Worm (Caenorhabditis elegans): ENCODE results near the gene vav-1.
"Not testable (repeated sequence)": the region's sequence is repeated elsewhere in the genome, so short reads cannot be mapped to it uniquely, and the experiment has no call there.

vav-1 gene

DNA sequence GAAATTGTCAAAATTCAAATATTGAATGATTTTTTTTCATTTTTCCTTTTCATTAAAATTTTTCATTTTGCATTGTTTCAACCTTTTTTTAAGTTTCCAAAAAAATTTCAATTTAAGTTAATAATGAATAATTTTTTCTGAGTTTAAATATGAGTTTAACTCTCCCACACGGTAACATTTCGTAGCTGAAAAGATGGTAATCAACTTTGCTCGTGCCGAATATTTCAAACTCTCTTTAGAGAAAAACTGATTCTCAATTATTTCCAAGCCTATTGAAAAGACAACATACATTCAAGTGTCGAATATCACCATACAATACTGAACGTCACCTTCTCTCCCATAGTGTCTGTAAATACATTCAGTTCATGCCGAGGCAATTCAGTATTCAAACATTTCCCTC is 23.0 kb downstream of the vav-1 start:
- TF ChIP-seq unc-62 (GFP tag; optimal IDR thresholded peaks at IDR 0.05 in 1 of 2) (peak in 1 of 2 experiments; percentile 99), unc-62 (tag; optimal IDR thresholded peaks at IDR 0.05) (no peak), lin-39 (tag; optimal IDR thresholded peaks at IDR 0.05) (no peak)

DNA sequence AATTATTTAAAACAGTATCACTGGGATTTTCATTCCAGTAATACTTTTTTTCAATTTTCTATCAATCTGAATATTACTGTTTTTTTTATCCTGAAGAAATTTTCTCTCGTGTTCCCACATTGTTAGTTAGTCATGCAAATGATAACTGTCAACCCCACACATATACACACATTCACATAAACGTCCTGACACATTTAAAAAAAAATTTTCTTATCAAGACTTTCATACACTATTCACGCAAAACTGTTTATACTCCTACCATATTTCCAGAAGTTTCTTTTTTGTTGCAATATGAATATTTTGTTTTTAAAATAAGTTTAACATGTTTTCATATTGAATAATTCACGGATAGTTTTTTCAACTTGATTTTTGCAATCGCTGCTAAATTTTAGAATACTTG is 23.4 kb downstream of the vav-1 start:
- TF ChIP-seq jun-1 (tag; optimal IDR thresholded peaks at IDR 0.05) (no peak), lim-7 (GFP tag; IDR thresholded peaks at IDR 0.05) (no peak), Y75B8A.6 (GFP tag; IDR thresholded peaks at IDR 0.05) (no peak), hlh-30 (tag; optimal IDR thresholded peaks at IDR 0.05; ENCODE audit: insufficient read depth) (peak; percentile 21), nhr-11 (tag; optimal IDR thresholded peaks at IDR 0.05) (no peak), zfp-2 (tag; optimal IDR thresholded peaks at IDR 0.05) (no peak), dve-1 (tag; optimal IDR thresholded peaks at IDR 0.05; ENCODE audit: insufficient read depth) (peak; percentile 48), pqm-1 (tag; optimal IDR thresholded peaks at IDR 0.05) (peak; percentile 57), daf-16 (GFP tag; optimal IDR thresholded peaks at IDR 0.05) (no peak), daf-16 (tag; optimal IDR thresholded peaks at IDR 0.05) (peak; percentile 83), ceh-32 (tag; optimal IDR thresholded peaks at IDR 0.05; ENCODE audit: poor library complexity) (no peak), hlh-11 (tag; optimal IDR thresholded peaks at IDR 0.05) (peak; percentile 1), ceh-44 (GFP tag; IDR thresholded peaks at IDR 0.05) (no peak)

DNA sequence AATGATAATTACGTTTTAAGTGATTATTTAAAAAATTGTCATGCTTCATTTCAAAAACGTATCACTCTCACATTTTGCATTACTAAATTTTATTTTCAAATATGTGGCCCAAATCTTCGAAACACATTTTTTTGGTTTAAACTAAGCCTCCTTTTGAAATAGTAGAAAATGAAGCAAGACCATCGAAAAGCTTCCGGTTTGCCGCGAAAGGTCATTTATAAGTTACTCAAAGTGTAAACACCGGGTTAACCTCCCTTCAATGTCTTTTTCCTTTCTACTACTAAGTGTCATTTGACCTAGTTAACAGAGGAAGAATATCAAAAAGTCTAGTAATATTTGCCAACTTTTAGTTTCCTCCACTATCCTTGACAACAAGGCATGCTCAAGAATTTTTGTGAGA is 25.2 kb downstream of the vav-1 start:
- TF ChIP-seq nhr-28 (tag; optimal IDR thresholded peaks at IDR 0.05) (no peak), nhr-10 (tag; optimal IDR thresholded peaks at IDR 0.05) (no peak), mdt-29 (GFP tag; IDR thresholded peaks at IDR 0.05) (no peak), lin-13 (GFP tag; optimal IDR thresholded peaks at IDR 0.05) (no peak), egl-43 (GFP tag; IDR thresholded peaks at IDR 0.05) (no peak), ZK546.5 (tag; optimal IDR thresholded peaks at IDR 0.05) (no peak), ceh-32 (tag; optimal IDR thresholded peaks at IDR 0.05; ENCODE audit: poor library complexity) (no peak), nhr-111 (GFP tag; optimal IDR thresholded peaks at IDR 0.05) (no peak), unc-62 (GFP tag; optimal IDR thresholded peaks at IDR 0.05 in 1 of 2) (peak in 1 of 2 experiments; percentile 93), unc-62 (tag; optimal IDR thresholded peaks at IDR 0.05) (no peak)

DNA sequence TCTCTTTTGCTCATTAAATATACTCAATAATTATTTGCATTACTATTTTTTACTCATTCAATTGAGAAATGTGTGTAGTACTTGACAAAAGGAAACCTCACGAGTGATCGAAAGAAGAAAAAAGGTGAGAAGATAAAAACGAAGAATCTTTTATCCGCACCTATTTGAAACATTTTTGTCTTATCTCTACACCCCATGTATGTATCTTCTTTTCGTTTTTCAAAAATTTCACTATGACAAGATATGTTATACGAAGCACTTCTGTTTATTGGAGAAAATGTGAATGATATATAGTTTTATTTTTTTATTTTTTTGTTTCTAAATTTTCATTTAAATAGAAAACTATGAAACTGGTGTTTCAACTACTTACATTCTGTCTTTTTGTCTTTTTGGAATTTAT is 27.0 kb downstream of the vav-1 start:
- no peak for TF ChIP-seq nhr-11 (tag; optimal IDR thresholded peaks at IDR 0.05)
- TF ChIP-seq unc-62 (GFP tag; optimal IDR thresholded peaks at IDR 0.05 in 1 of 2): peak in 1 of 2 experiments; percentile 53
- TF ChIP-seq unc-62 (tag; optimal IDR thresholded peaks at IDR 0.05): no peak
- no peak for TF ChIP-seq vab-7 (GFP tag; IDR thresholded peaks at IDR 0.05)

DNA sequence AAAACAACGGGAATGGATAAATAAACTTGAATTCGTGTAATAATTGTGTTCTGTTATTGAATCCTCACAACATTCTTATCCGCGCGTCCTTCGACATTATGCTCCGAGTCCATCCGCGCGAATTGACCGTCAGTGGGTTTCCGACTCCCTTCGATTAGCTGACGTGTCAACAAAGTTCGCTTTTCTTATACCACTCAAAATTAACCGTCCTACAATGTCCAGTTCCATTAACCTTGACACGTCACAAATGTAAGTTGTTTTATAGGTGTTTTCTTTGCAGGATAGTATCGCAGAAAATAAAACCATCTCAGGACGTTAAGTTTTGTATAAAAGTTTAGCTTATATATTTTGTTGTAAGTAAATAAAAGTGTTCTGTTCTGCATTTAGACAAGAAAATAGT is 28.5 kb downstream of the vav-1 start, which contains the start of gene crb-3:
crb-3 (plus strand) TSS at position 301 of the 400 bp plus-strand sequence.
- TF ChIP-seq duxl-1 (tag; optimal IDR thresholded peaks at IDR 0.05; ENCODE audit: poor library complexity); cey-2 (tag; optimal IDR thresholded peaks at IDR 0.05; ENCODE audit: borderline replicate concordance, insufficient read depth); lsy-2 (tag; optimal IDR thresholded peaks at IDR 0.05): not testable (repeated sequence)

DNA sequence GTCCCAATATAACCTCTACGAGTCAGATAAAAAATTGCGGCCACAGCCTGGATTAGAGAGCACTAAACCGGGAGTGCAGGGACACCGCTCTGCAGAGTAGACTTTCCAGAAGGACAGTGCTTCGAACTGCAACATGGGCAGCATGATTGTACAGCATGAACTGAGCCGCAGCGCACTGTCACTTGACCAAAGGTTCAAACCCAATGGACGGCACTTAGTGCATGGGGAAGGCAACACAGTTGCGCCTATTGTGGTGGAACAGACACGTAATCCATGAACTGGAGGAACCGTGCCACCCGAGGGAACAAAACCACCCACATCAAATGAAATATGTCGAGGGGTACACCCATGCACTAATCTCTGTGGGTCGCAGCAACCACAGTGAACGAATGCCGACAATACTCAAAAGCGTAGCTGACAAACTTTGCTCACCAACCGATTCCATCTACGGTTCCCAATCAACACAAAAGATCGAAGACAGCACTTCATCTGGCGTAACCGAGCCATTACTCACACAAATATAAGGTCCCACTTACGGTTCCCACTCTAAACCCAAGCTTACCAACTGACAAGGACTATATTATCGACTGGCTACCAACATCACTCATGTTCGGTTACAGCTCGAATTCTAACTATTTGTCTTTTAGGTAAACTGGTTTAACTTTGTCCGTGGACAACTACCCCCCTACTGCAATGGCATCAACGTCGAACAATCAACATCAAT is 36.4 kb downstream of the vav-1 start:
- TF ChIP-seq php-3 (GFP tag; IDR thresholded peaks at IDR 0.05): no peak
- peak; percentile 96 for TF ChIP-seq aha-1 (tag)
- peak in 1 of 2 experiments; percentile 77 for TF ChIP-seq unc-62 (GFP tag; optimal IDR thresholded peaks at IDR 0.05 in 1 of 2)
- TF ChIP-seq unc-62 (tag; optimal IDR thresholded peaks at IDR 0.05): no peak
